Fruit fly (Drosophila melanogaster) whole organism, embryonic: ENCODE measurements around the gene CG11726.

Source experiments
- Awh ChIP-seq: fragments of 200-800 bp; sonication (Bioruptor generic); IDR thresholded peaks from 2 replicates; pipeline ENCODE4, ENCODE4 v1.3.6; 2022; ENCODE audit warnings: missing biosample characterization, missing genetic modification characterization
- CG11085 ChIP-seq: fragments of 200-800 bp; sonication (Bioruptor generic); IDR thresholded peaks from 2 replicates; pipeline ENCODE4 v1.3.6; 2022; ENCODE audit warnings: missing biosample characterization, missing genetic modification characterization
- CG12155 ChIP-seq: fragments of 200-800 bp; sonication (Bioruptor generic); optimal IDR thresholded peaks from 3 replicates; lab custom pipeline; 2016; ENCODE audit warnings: missing biosample characterization, missing genetic modification characterization
- CG12219 ChIP-seq: fragments of 200-800 bp; sonication (Bioruptor generic); optimal IDR thresholded peaks from 3 replicates; lab custom pipeline; 2018; ENCODE audit warnings: missing biosample characterization, mild to moderate bottlenecking, missing genetic modification characterization
- CG12769 ChIP-seq: fragments of 200-800 bp; sonication (Bioruptor generic); optimal IDR thresholded peaks from 2 replicates; lab custom pipeline; 2019; ENCODE audit warnings: missing biosample characterization, mild to moderate bottlenecking, missing genetic modification characterization, moderate library complexity
- CG13296 ChIP-seq: fragments of 200-800 bp; sonication (Bioruptor generic); optimal IDR thresholded peaks from 3 replicates; lab custom pipeline; 2018; ENCODE audit warnings: missing biosample characterization, mild to moderate bottlenecking, missing genetic modification characterization
- CG13424 ChIP-seq: fragments of 200-800 bp; sonication (Bioruptor generic); optimal IDR thresholded peaks from 2 replicates; lab custom pipeline; 2019; ENCODE audit warnings: missing biosample characterization, mild to moderate bottlenecking, missing genetic modification characterization, moderate library complexity
- CG13894 ChIP-seq: fragments of 200-800 bp; sonication (Bioruptor generic); optimal IDR thresholded peaks from 3 replicates; lab custom pipeline; 2018; ENCODE audit warnings: missing biosample characterization, mild to moderate bottlenecking, missing genetic modification characterization, moderate library complexity
- CG14965 ChIP-seq: fragments of 200-800 bp; sonication (Bioruptor generic); optimal IDR thresholded peaks from 2 replicates; lab custom pipeline; 2016; ENCODE audit warnings: missing biosample characterization, missing genetic modification characterization, borderline replicate concordance
- CG15269 ChIP-seq: fragments of 200-800 bp; sonication (Bioruptor generic); optimal IDR thresholded peaks from 2 replicates; lab custom pipeline; 2018; ENCODE audit warnings: missing biosample characterization, mild to moderate bottlenecking, missing genetic modification characterization, moderate library complexity
- CG18476 ChIP-seq: fragments of 200-800 bp; sonication (Bioruptor generic); optimal IDR thresholded peaks from 2 replicates; lab custom pipeline; 2016; ENCODE audit warnings: missing biosample characterization, mild to moderate bottlenecking, missing genetic modification characterization
- CG2199 ChIP-seq: fragments of 200-800 bp; sonication (Bioruptor generic); IDR thresholded peaks from 3 replicates; pipeline ENCODE4 v1.3.6; 2022; ENCODE audit warnings: missing biosample characterization, missing genetic modification characterization
- CG3281 ChIP-seq: fragments of 200-800 bp; sonication (Bioruptor generic); optimal IDR thresholded peaks from 3 replicates; lab custom pipeline; 2017; ENCODE audit warnings: missing biosample characterization, mild to moderate bottlenecking, missing genetic modification characterization
- CG3726 ChIP-seq: fragments of 200-800 bp; sonication (Bioruptor generic); IDR thresholded peaks from 3 replicates; pipeline ENCODE4, ENCODE4 v1.3.6; 2022; ENCODE audit warnings: missing biosample characterization, missing genetic modification characterization
- CG4854 ChIP-seq: fragments of 200-800 bp; sonication (Bioruptor generic); optimal IDR thresholded peaks from 2 replicates; lab custom pipeline; 2016; ENCODE audit warnings: missing biosample characterization, missing genetic modification characterization, inconsistent platforms
- CG6791 ChIP-seq: fragments of 200-800 bp; sonication (Bioruptor generic); IDR thresholded peaks from 3 replicates; pipeline ENCODE4 v1.3.6; 2022; ENCODE audit warnings: missing biosample characterization, missing genetic modification characterization; ENCODE audit not compliant: partially characterized antibody
- CG7357 ChIP-seq: fragments of 200-800 bp; sonication (Bioruptor generic); IDR thresholded peaks from 3 replicates; pipeline ENCODE4 v1.3.6; 2022; ENCODE audit warnings: missing biosample characterization, missing genetic modification characterization
- CG7556 ChIP-seq: fragments of 200-800 bp; sonication (Bioruptor generic); optimal IDR thresholded peaks from 2 replicates; lab custom pipeline; 2017; ENCODE audit warnings: missing biosample characterization, mild to moderate bottlenecking, missing genetic modification characterization
- CG7928 ChIP-seq: fragments of 200-800 bp; sonication (Bioruptor generic); optimal IDR thresholded peaks from 2 replicates; lab custom pipeline; 2017; ENCODE audit warnings: missing biosample characterization, mild to moderate bottlenecking, missing genetic modification characterization
- CG7963 ChIP-seq: fragments of 200-800 bp; sonication (Bioruptor generic); IDR thresholded peaks from 3 replicates; pipeline ENCODE4 v1.3.6; 2022; ENCODE audit warnings: missing biosample characterization, missing genetic modification characterization; ENCODE audit not compliant: partially characterized antibody
- CG8290 ChIP-seq, 3 experiments: fragments of 200-800 bp; sonication (Bioruptor generic); optimal IDR thresholded peaks; 2 replicates each; lab custom pipeline; 2016 to 2019; ENCODE audit warnings: missing biosample characterization in 3 of 3, missing genetic modification characterization in 3 of 3, mild to moderate bottlenecking in 2 of 3, moderate library complexity in 1 of 3
- CrebB ChIP-seq: fragments of 200-800 bp; sonication (Bioruptor generic); optimal IDR thresholded peaks from 3 replicates; lab custom pipeline; 2018; ENCODE audit warnings: missing biosample characterization, mild to moderate bottlenecking, missing genetic modification characterization
- Dbx ChIP-seq: fragments of 200-800 bp; sonication (Bioruptor generic); IDR thresholded peaks from 3 replicates; pipeline ENCODE4 v1.3.6; 2022; ENCODE audit warnings: missing biosample characterization, missing genetic modification characterization
- Eip74EF ChIP-seq, 2 experiments: fragments of 200-800 bp in 1 of 2; fragments of >200 bp in 1 of 2; sonication (Bioruptor generic) in 1 of 2; optimal IDR thresholded peaks; 2 replicates each; lab custom pipeline; 2017 to 2019; ENCODE audit warnings: missing biosample characterization in 2 of 2, missing genetic modification characterization in 2 of 2, mild to moderate bottlenecking in 1 of 2, moderate library complexity in 1 of 2
- H2.0 ChIP-seq: fragments of 200-800 bp; sonication (Bioruptor generic); IDR thresholded peaks from 2 replicates; pipeline ENCODE4 v1.3.6; 2022; ENCODE audit warnings: missing biosample characterization, missing genetic modification characterization
- HHEX ChIP-seq: fragments of 200-800 bp; sonication (Bioruptor generic); optimal IDR thresholded peaks from 3 replicates; lab custom pipeline; 2017; ENCODE audit warnings: missing biosample characterization, mild to moderate bottlenecking, missing genetic modification characterization, missing genetic modification reagents
- Hey ChIP-seq: fragments of 200-800 bp; sonication (Bioruptor generic); optimal IDR thresholded peaks from 3 replicates; lab custom pipeline; 2018; ENCODE audit warnings: missing biosample characterization, mild to moderate bottlenecking, missing genetic modification characterization
- Med ChIP-seq: fragments of 200-800 bp; sonication (Bioruptor generic); peaks from one replicate; lab custom pipeline; 2016; ENCODE audit warnings: missing biosample characterization, missing genetic modification characterization, mild to moderate bottlenecking, inconsistent platforms, moderate library complexity
- Rfx ChIP-seq: fragments of 200-800 bp; sonication (Bioruptor generic); IDR thresholded peaks from 2 replicates; pipeline ENCODE4 v1.3.6; 2022; ENCODE audit warnings: missing biosample characterization, missing genetic modification characterization
- Sry-δ ChIP-seq: fragments of 200-800 bp; sonication (Bioruptor generic); optimal IDR thresholded peaks from 2 replicates; lab custom pipeline; 2016; ENCODE audit warnings: missing biosample characterization, missing genetic modification characterization
- Tbp ChIP-seq: fragments of >200 bp; optimal IDR thresholded peaks from 2 replicates; lab custom pipeline; 2018; ENCODE audit warnings: missing biosample characterization, missing genetic modification characterization
- abd-A ChIP-seq: fragments of 200-800 bp; sonication (Bioruptor generic); optimal IDR thresholded peaks from 3 replicates; lab custom pipeline; 2019; ENCODE audit warnings: missing biosample characterization, mild to moderate bottlenecking, missing genetic modification characterization, moderate library complexity
- ara ChIP-seq: fragments of 200-800 bp; sonication (Bioruptor generic); IDR thresholded peaks from 2 replicates; pipeline ENCODE4 v1.3.6; 2022; ENCODE audit warnings: missing biosample characterization, missing genetic modification characterization
- caup ChIP-seq: fragments of 200-800 bp; sonication (Bioruptor generic); optimal IDR thresholded peaks from 3 replicates; lab custom pipeline; 2017; ENCODE audit warnings: missing biosample characterization, mild to moderate bottlenecking, missing genetic modification characterization, moderate library complexity; ENCODE audit not compliant: severe bottlenecking
- chinmo ChIP-seq: fragments of 200-800 bp; sonication (Bioruptor generic); IDR thresholded peaks from 4 replicates; pipeline ENCODE4 v1.3.6; 2022; ENCODE audit warnings: missing biosample characterization, missing genetic modification characterization; ENCODE audit not compliant: partially characterized antibody
- eve ChIP-seq, 2 experiments: fragments of >200 bp; optimal IDR thresholded peaks; 2 replicates each; lab custom pipeline; 2017; ENCODE audit warnings: missing biosample characterization in 2 of 2, missing genetic modification characterization in 2 of 2
- fd64A ChIP-seq: fragments of 200-800 bp; sonication (Bioruptor generic); optimal IDR thresholded peaks from 3 replicates; lab custom pipeline; 2018; ENCODE audit warnings: missing biosample characterization, mild to moderate bottlenecking, missing genetic modification characterization
- grn ChIP-seq: fragments of 200-800 bp; sonication (Bioruptor generic); optimal IDR thresholded peaks from 3 replicates; lab custom pipeline; 2017; ENCODE audit warnings: missing biosample characterization, missing genetic modification characterization
- h ChIP-seq: fragments of >200 bp; optimal IDR thresholded peaks from 2 replicates; lab custom pipeline; 2017
- hb ChIP-seq: fragments of 200-800 bp; sonication (Bioruptor generic); IDR thresholded peaks from 3 replicates; pipeline ENCODE4 v1.3.6; 2022; ENCODE audit warnings: missing biosample characterization, missing genetic modification characterization; ENCODE audit not compliant: partially characterized antibody
- hth ChIP-seq: fragments of >200 bp; optimal IDR thresholded peaks from 2 replicates; lab custom pipeline; 2017; ENCODE audit warnings: inconsistent platforms
- lov ChIP-seq, 2 experiments: fragments of 200-800 bp in 1 of 2; fragments of >200 bp in 1 of 2; sonication (Bioruptor generic) in 1 of 2; IDR thresholded peaks in 1 of 2; optimal IDR thresholded peaks in 1 of 2; 2 replicates in 1 of 2; 3 replicates in 1 of 2; pipeline versions ENCODE4 v1.3.6 to Lab custom; 2017 to 2022; ENCODE audit warnings: missing biosample characterization in 1 of 2, missing genetic modification characterization in 1 of 2
- mirr ChIP-seq: fragments of 200-800 bp; sonication (Bioruptor generic); optimal IDR thresholded peaks from 3 replicates; lab custom pipeline; 2018; ENCODE audit warnings: missing biosample characterization, mild to moderate bottlenecking, missing genetic modification characterization
- nmo ChIP-seq: fragments of 200-800 bp; sonication (Bioruptor generic); optimal IDR thresholded peaks from 2 replicates; lab custom pipeline; 2018; ENCODE audit warnings: missing biosample characterization, mild to moderate bottlenecking, missing genetic modification characterization, moderate library complexity
- shn ChIP-seq: fragments of 200-800 bp; sonication (Bioruptor generic); optimal IDR thresholded peaks from 3 replicates; lab custom pipeline; 2016; ENCODE audit warnings: missing biosample characterization, missing genetic modification characterization
- sob ChIP-seq: fragments of 200-800 bp; sonication (Bioruptor generic); IDR thresholded peaks from 2 replicates; pipeline ENCODE4 v1.3.6; 2022; ENCODE audit warnings: missing biosample characterization, missing genetic modification characterization
- stwl ChIP-seq: fragments of 200-800 bp; sonication (Bioruptor generic); optimal IDR thresholded peaks from 3 replicates; lab custom pipeline; 2018; ENCODE audit warnings: missing biosample characterization, mild to moderate bottlenecking, missing genetic modification characterization, moderate library complexity
- vvl ChIP-seq: fragments of 200-800 bp; sonication (Bioruptor generic); IDR thresholded peaks from 2 replicates; pipeline ENCODE4 v1.3.6; 2022; ENCODE audit warnings: missing biosample characterization, missing genetic modification characterization

CG11726 gene

dm6 chr3L:11398484-11399088, 4.1 kb downstream of the CG11726 start (continued):
- TF ChIP-seq stwl = no peak
- peak; percentile 49 for TF ChIP-seq CG3281 (GFP tag; lab: Kevin White, UChicago)
- TF ChIP-seq CG7556 (GFP tag; lab: Kevin White, UChicago) = peak; percentile 83
- TF ChIP-seq CG12155 = no peak
- TF ChIP-seq CG7963 (GFP tag; lab: Robert Waterston, UW) = no peak
- TF ChIP-seq CrebB (tag; lab: Kevin White, UChicago) = no peak
- 0 out of 2 replicates have a peak, but pooled peaks have one; percentile 18 for TF ChIP-seq H2.0 (GFP tag; lab: Robert Waterston, UW)
- no peak for TF ChIP-seq shn (GFP tag; lab: Kevin White, UChicago)
- TF ChIP-seq hb = no peak
- no peak for TF ChIP-seq HHEX (GFP tag; lab: Kevin White, UChicago)

- TF ChIP-seq hth (no peak), abd-A (peak; percentile 87), fd64A (GFP tag; lab: Kevin White, UChicago) (no peak), grn (peak; percentile 30), Awh (GFP tag; lab: Robert Waterston, UW) (peak; percentile 37; the same call in 1 of the 2 replicates), CG12769 (peak; percentile 33), Eip74EF (GFP tag; optimal IDR thresholded peaks at IDR 0.05; lab: Kevin White, UChicago) (no peak), Med (GFP tag; lab: Kevin White, UChicago) (no peak), Sry-δ (GFP tag; lab: Kevin White, UChicago) (no peak), CG13894 (tag; lab: Kevin White, UChicago) (peak; percentile 17), Rfx (GFP tag; lab: Robert Waterston, UW) (no peak), vvl (peak; percentile 56; the same call in 1 of the 2 replicates), chinmo (0 out of 4 replicates have a peak, but pooled peaks have one; percentile 52), caup (GFP tag; lab: Kevin White, UChicago) (peak; percentile 23), eve (GFP tag; optimal IDR thresholded peaks at IDR 0.05; lab: Kevin White, UChicago) (peak in 1 of 2 experiments; percentile 12), nmo (no peak), CG13424 (tag; lab: Kevin White, UChicago) (no peak), CG15269 (peak; percentile 5), mirr (GFP tag; lab: Kevin White, UChicago) (peak; percentile 44), CG7928 (GFP tag; lab: Kevin White, UChicago) (no peak), CG7357 (GFP tag; lab: Robert Waterston, UW) (no peak), CG11085 (GFP tag; lab: Robert Waterston, UW) (no peak), CG4854 (GFP tag; lab: Kevin White, UChicago) (no peak), CG13296 (GFP tag; lab: Kevin White, UChicago) (no peak), Tbp (GFP tag; lab: Kevin White, UChicago) (no peak), CG14965 (GFP tag; lab: Kevin White, UChicago) (no peak)
Measured at dm6 chr3L:11399437-11399836, 4.9 kb downstream of the CG11726 start.

- 0 out of 3 replicates have a peak, but pooled peaks have one; percentile 53 for TF ChIP-seq CG2199 (GFP tag; lab: Robert Waterston, UW)
- TF ChIP-seq CG12219 (GFP tag; lab: Kevin White, UChicago) = no peak
- no peak for TF ChIP-seq h
- peak; percentile 39; the same call in 1 of the 3 replicates for TF ChIP-seq Dbx
- TF ChIP-seq lov (optimal IDR thresholded peaks at IDR 0.05; lab: Kevin White, UChicago) = no peak
- 0 out of 3 replicates have a peak, but pooled peaks have one; percentile 54 for TF ChIP-seq lov (GFP tag; IDR thresholded peaks at IDR 0.05; lab: Robert Waterston, UW)
- 0 out of 2 replicates have a peak, but pooled peaks have one; percentile 22 for TF ChIP-seq ara (GFP tag; lab: Robert Waterston, UW)
- peak; percentile 7 for TF ChIP-seq Hey (tag; lab: Kevin White, UChicago)
- TF ChIP-seq sob (GFP tag; lab: Robert Waterston, UW) = 0 out of 2 replicates have a peak, but pooled peaks have one; percentile 13
- no peak for TF ChIP-seq CG8290 (GFP tag; optimal IDR thresholded peaks at IDR 0.05; lab: Kevin White, UChicago)
- peak in 1 of 2 experiments; percentile 49 for TF ChIP-seq CG8290 (tag; optimal IDR thresholded peaks at IDR 0.05; lab: Kevin White, UChicago)
- no peak for TF ChIP-seq CG18476 (GFP tag; lab: Kevin White, UChicago)
- 0 out of 3 replicates have a peak, but pooled peaks have one; percentile 25 for TF ChIP-seq CG3726 (GFP tag; lab: Robert Waterston, UW)
- TF ChIP-seq CG6791 = 0 out of 3 replicates have a peak, but pooled peaks have one; percentile 23
Measured at dm6 chr3L:11400262-11400661, 5.8 kb downstream of the CG11726 start.
